Worm (Caenorhabditis elegans) whole organism, late embryonic: Measurements from ENCODE around the gene rig-6.
A peak's percentile ranks its signal among the peaks of the same experiment; 100 is the strongest.

Experiments
- C08G9.2 ChIP-seq: sonication (generic microtip); optimal IDR thresholded peaks from 2 replicates; lab custom pipeline; 2016; ENCODE audit warnings: mild to moderate bottlenecking, missing genetic modification characterization, moderate library complexity, missing compliant biosample characterization
- T23F11.4 ChIP-seq: fragments of 200-800 bp; sonication (Bioruptor generic); optimal IDR thresholded peaks from 2 replicates; lab custom pipeline; 2018; ENCODE audit warnings: mild to moderate bottlenecking, missing genetic modification characterization, missing compliant biosample characterization
- ama-1 ChIP-seq: fragments of 150-350 bp; optimal IDR thresholded peaks from 2 replicates; lab custom pipeline; 2014
- ceh-14 ChIP-seq: sonication (generic microtip); optimal IDR thresholded peaks from 2 replicates; lab custom pipeline; 2016; ENCODE audit warnings: missing genotype, missing genetic modification characterization, missing compliant biosample characterization
- ceh-18 ChIP-seq: sonication (generic microtip); optimal IDR thresholded peaks from 2 replicates; lab custom pipeline; 2016; ENCODE audit warnings: missing genetic modification characterization, missing compliant biosample characterization
- ceh-24 ChIP-seq: sonication (generic microtip); optimal IDR thresholded peaks from 2 replicates; lab custom pipeline; 2016; ENCODE audit warnings: mild to moderate bottlenecking, missing genetic modification characterization, missing compliant biosample characterization
- ceh-9 ChIP-seq: sonication (generic microtip); optimal IDR thresholded peaks from 2 replicates; lab custom pipeline; 2016; ENCODE audit warnings: mild to moderate bottlenecking, missing genetic modification characterization, inconsistent platforms, missing compliant biosample characterization
- dve-1 ChIP-seq: sonication (generic microtip); optimal IDR thresholded peaks from 2 replicates; lab custom pipeline; 2017; ENCODE audit warnings: antibody characterized with exemption, mild to moderate bottlenecking, missing genetic modification characterization, missing compliant biosample characterization
- elt-4 ChIP-seq: sonication (generic microtip); optimal IDR thresholded peaks from 2 replicates; lab custom pipeline; 2016; ENCODE audit warnings: missing genetic modification characterization, missing compliant biosample characterization
- hlh-8 ChIP-seq: sonication (generic microtip); optimal IDR thresholded peaks from 2 replicates; lab custom pipeline; 2016; ENCODE audit warnings: missing genotype, missing genetic modification characterization, missing compliant biosample characterization
- nfya-1 ChIP-seq: sonication (generic microtip); optimal IDR thresholded peaks from 2 replicates; lab custom pipeline; 2017; ENCODE audit warnings: missing genetic modification characterization, mild to moderate bottlenecking, missing compliant biosample characterization, antibody characterized with exemption, moderate library complexity
- ztf-16 ChIP-seq: sonication (generic microtip); optimal IDR thresholded peaks from 2 replicates; lab custom pipeline; 2017; ENCODE audit warnings: missing genetic modification characterization, missing compliant biosample characterization

- TF ChIP-seq ceh-9 (no peak), C08G9.2 (tag; lab: Kevin White, UChicago) (peak; percentile 45), ceh-14 (tag; lab: Kevin White, UChicago) (peak; percentile 72), T23F11.4 (GFP tag; lab: Kevin White, UChicago) (peak; percentile 40), ztf-16 (tag; lab: Kevin White, UChicago) (peak; percentile 32), hlh-8 (tag; lab: Kevin White, UChicago) (peak; percentile 11), ama-1 (lab: Kevin White, UChicago) (no peak), ceh-24 (tag; lab: Kevin White, UChicago) (no peak), nfya-1 (peak; percentile 78), elt-4 (no peak), dve-1 (tag; lab: Kevin White, UChicago) (peak; percentile 46), ceh-18 (tag; lab: Kevin White, UChicago) (peak; percentile 60)
Measured at ce11 chrII:4851594-4852106, 39.8 kb upstream of the rig-6 start, which contains the start of gene dnj-9.
